Worm (Caenorhabditis elegans): ENCODE results near the gene ZC239.20.

The ZC239.20 gene

DNA sequence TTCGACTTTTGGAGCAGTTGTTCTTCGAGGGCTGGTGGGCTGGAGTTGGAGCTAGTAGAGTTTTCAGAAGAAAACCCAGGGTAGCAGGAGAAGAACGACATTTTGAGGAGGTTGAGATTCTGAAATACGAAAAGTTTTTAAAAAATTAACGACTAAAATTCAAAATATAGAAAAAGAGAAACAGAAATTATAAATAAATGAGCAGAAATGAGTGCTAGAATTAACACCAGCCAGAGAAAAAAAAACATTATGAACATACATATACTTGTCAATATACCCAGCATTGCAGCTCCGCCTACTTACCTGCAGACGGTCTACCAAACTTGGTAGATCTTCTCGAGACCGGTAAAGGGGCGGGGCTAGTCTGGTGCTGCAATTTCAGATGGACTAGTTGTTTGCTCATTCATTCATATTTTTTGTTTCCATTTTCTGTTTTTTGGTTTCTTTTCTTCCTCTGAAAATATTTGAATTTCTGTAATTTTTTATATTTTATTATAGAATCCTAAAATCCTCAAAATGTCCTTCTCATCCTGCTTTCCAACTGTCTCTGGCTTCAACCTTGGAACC is at the start of gene ZC239.20, which contains the start of gene ZC239.21:
TSS of gene ZC239.20 (minus strand) at position 101 of the 567 bp plus-strand sequence.
TSS of gene ZC239.21 (plus strand) at position 517 of the 567 bp plus-strand sequence.
- TF ChIP-seq dao-5 (tag; optimal IDR thresholded peaks at IDR 0.05) (no peak), W03F9.2 (tag; optimal IDR thresholded peaks at IDR 0.05) (no peak), him-1 (tag; optimal IDR thresholded peaks at IDR 0.05) (no peak)

DNA sequence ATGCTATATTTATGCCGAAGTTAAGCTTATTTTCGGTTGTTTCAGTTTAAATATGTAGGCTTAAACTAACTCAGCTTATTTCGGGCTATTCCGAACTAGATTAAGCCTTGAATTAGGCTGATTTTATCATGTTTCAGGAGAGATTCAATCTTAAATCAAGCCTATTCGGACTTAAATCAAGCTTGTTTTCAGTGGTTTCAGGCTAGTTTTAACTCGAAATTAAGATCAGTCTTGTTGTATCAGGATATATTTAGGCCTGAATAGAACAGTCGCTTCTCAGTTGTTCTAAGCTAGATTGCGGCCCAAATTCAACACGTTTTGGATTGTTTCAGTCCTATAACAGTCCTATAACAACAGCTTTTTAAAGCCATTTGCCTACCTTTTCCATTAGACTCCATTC is 45.5 kb upstream of the ZC239.20 start:
- TF ChIP-seq him-1 (tag; optimal IDR thresholded peaks at IDR 0.05) (no peak), dao-5 (tag; optimal IDR thresholded peaks at IDR 0.05) (no peak), W03F9.2 (tag; optimal IDR thresholded peaks at IDR 0.05) (no peak)

DNA sequence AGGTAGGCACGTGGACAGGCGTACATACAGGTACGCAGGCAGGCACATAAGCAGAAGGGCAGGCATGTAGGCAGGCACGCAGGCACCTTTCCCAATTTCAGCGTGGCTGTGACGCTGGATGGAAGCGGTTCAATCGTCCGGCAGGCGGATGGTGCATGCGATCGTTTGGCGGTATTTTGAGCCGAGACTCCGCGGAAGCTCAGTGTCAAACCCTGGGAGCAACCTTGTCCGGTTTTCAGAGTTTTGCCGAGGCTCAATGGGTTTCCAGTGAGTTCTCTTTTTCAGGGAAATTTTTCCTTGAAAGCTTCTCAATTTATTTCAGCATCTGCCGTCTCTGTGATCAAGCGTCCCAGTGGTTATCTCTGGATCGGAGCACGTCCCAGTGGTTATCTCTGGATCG is 43.9 kb upstream of the ZC239.20 start:
- TF ChIP-seq dao-5 (tag; optimal IDR thresholded peaks at IDR 0.05) (no peak), him-1 (tag; optimal IDR thresholded peaks at IDR 0.05) (no peak), W03F9.2 (tag; optimal IDR thresholded peaks at IDR 0.05) (no peak)

DNA sequence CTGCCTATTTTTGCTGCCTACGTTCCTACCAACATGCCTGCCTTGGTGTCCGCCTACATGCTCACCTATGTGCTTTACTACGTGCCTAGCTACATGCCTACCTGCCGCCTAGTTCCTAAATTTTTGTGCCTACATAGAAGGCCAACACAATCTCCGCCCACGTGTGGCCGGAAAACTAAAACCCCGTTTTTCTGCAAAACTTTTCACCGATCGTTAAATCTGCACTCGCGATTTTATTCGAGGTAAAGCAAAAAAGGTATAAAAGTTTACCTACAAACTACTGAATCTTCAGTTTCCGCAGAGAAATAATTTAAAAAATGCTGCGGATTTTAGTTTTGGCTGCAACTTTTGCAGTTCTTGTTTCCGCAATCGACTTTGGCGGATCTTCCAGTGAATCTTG is 43.1 kb upstream of the ZC239.20 start, which contains the start of gene clec-124:
TSS of gene clec-124 (plus strand) at position 301 of the 400 bp plus-strand sequence.
- TF ChIP-seq W03F9.2 (tag; optimal IDR thresholded peaks at IDR 0.05) (no peak), him-1 (tag; optimal IDR thresholded peaks at IDR 0.05) (no peak), dao-5 (tag; optimal IDR thresholded peaks at IDR 0.05) (no peak)

DNA sequence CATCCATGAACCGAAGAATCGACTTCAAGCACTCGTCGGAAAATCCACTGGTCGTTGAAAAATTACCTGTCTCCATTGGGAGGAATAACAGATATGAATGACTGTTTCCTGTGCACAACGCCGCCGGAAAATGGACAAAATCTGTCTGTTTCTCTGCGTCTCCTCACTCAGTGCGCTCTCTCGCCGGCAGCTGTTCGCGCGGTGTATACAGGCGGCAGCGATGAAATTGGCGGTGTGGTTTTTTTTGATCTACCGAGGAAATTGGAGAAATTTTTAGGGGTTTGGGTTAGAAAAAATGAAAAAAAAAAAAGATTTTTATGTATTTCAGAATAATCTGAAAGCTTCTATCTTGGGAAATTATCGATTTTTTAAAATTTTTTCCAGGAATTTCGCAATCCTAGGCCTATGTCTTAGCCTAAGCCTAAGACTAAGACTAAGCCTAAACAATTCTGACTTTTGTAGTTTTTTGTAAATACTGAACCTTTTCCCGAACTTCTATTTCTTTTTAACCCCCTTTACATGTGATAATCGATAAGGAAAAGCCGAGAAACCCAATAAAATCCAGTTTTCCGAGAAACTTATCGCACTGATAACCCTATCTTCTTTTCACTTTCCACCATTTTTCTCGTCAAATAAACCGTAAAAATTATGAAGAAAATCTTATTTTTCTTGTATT is 41.9 kb upstream of the ZC239.20 start, which contains the start of the genes fbxc-50 and C17F4.2:
TSS of gene fbxc-50 (minus strand) at position 81 of the 676 bp plus-strand sequence.
TSS of gene C17F4.2 (plus strand) at position 626 of the 676 bp plus-strand sequence.
- TF ChIP-seq dao-5 (tag; optimal IDR thresholded peaks at IDR 0.05) (no peak), him-1 (tag; optimal IDR thresholded peaks at IDR 0.05) (no peak), W03F9.2 (tag; optimal IDR thresholded peaks at IDR 0.05) (no peak)

DNA sequence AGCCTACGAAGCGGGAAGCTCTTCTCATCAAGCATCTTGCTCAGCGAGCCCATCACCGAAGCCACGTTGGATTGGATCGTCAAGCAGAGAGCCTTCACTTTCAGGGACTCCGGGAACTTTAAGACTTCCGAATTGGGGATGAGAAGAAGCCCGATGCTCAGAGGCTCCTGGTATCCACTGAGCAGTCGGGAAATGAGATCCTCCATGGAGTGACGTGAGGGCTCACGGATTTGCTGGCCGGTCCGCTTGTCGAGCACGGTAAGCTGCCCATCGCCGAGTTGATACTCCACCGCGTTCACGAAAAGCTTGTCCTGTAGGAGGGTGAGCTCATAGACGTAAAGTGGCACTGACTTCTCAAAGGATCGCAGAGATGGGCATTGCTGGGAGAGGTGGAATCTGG is 41.2 kb upstream of the ZC239.20 start:
- TF ChIP-seq W03F9.2 (tag; optimal IDR thresholded peaks at IDR 0.05) (no peak), him-1 (tag; optimal IDR thresholded peaks at IDR 0.05) (no peak), dao-5 (tag; optimal IDR thresholded peaks at IDR 0.05) (no peak)

DNA sequence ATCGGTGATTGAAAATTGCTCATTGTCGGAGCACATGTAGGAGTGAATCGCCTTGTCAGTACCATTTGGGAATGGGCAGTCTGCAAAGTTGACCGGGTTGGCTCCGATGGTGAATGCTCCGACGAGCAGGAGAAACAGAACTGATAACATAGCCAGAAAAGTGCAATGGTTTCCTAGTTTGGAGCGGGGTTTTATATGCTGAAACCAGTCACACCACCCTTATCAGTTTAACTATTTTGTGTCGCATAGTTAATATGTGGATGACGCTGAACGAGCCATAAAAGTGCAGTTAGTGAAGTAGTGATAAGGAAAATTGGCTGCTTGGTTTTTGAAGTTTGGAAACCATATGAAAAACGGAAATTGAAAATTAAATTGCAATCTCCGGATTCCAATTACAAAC is 39.5 kb upstream of the ZC239.20 start, which contains the start of gene C17F4.7:
TSS of gene C17F4.7 (minus strand) at position 180 of the 400 bp plus-strand sequence.
- no peak for TF ChIP-seq W03F9.2 (tag; optimal IDR thresholded peaks at IDR 0.05)
- no peak for TF ChIP-seq him-1 (tag; optimal IDR thresholded peaks at IDR 0.05)
- no peak for TF ChIP-seq dao-5 (tag; optimal IDR thresholded peaks at IDR 0.05)

DNA sequence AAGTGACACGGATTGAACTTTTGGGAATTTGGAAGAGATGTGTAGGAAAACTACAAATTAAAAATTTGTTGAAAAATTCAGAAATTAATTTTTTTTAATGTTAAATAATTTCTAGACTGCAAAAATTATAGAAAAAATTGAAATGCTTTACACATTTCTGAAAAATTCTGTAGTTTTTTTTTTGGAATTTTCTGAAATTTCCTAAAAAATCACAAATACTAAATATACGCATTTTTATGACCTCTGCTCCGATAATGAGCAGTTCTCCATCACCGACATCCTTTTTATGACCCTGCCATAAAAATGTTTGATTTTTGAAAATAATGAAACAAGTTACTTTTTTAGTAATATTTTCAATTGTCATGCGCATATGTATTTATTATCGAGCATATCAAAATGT is 38.4 kb upstream of the ZC239.20 start:
- TF ChIP-seq W03F9.2 (tag; optimal IDR thresholded peaks at IDR 0.05) (no peak), dao-5 (tag; optimal IDR thresholded peaks at IDR 0.05) (no peak), him-1 (tag; optimal IDR thresholded peaks at IDR 0.05) (no peak)

DNA sequence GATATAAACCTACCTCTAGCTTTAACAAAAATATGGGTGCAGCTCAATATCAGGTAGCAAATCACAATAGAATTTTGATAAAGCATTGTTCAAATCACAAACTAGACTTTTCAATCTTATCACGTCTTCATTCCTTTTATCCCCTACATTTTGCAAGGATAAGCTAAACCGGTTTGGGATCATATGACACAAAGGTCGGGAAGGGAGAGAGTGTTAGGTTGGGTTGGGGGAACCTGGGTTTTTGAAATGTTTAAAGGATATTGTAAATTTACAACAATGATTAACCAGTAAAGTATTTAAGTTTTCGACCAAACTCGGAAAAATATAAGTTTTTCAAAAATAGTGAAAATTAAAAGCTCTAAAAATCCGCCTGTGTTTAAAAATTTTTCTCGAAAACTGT is 37.7 kb upstream of the ZC239.20 start, which contains the start of gene C17F4.12:
TSS of gene C17F4.12 (minus strand) at position 101 of the 400 bp plus-strand sequence.
- TF ChIP-seq dao-5 (tag; optimal IDR thresholded peaks at IDR 0.05) (no peak), him-1 (tag; optimal IDR thresholded peaks at IDR 0.05) (no peak), W03F9.2 (tag; optimal IDR thresholded peaks at IDR 0.05) (no peak)

DNA sequence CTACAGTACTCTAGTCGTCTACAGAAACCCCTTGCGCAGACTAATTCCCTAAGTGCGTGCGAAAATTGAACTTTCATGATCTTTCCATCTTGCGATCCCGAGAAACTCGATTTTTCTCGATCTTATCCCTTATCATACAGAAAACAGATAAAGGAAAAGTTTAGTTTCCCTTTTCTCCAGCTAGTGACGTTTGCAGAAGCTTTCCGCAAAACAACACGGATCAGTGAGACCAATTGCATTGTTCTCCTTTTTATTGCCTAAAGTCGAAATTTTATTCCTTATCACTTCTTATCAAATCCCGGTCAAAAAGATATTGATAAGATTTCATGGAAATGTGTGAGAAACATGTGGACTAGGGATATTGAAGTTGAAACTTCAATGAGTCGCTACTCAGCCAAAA is 35.5 kb upstream of the ZC239.20 start:
- TF ChIP-seq him-1 (tag; optimal IDR thresholded peaks at IDR 0.05) (no peak), W03F9.2 (tag; optimal IDR thresholded peaks at IDR 0.05) (no peak), dao-5 (tag; optimal IDR thresholded peaks at IDR 0.05) (no peak)

DNA sequence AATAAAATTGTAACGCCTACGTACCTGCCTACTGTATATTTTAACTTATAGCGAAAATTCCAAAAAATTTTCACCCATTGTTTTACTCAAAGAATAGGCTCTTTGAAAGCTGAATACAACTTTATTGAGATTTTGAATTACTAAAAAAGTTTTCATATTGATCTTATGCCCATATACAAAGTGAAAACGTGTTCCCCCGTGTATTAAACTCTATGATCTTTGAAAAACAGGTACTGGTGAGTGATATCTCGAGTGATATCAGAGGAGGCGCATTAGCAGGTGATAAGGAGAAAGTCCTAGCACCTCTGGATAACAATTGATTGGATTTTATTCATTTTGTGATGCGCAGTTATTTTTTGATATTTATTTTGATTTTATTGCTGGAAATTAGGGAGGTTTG is 33.9 kb upstream of the ZC239.20 start, which contains the start of gene C17F4.3:
TSS of gene C17F4.3 (plus strand) at position 301 of the 400 bp plus-strand sequence.
- no peak for TF ChIP-seq dao-5 (tag; optimal IDR thresholded peaks at IDR 0.05)
- TF ChIP-seq him-1 (tag; optimal IDR thresholded peaks at IDR 0.05): no peak
- TF ChIP-seq W03F9.2 (tag; optimal IDR thresholded peaks at IDR 0.05): no peak

DNA sequence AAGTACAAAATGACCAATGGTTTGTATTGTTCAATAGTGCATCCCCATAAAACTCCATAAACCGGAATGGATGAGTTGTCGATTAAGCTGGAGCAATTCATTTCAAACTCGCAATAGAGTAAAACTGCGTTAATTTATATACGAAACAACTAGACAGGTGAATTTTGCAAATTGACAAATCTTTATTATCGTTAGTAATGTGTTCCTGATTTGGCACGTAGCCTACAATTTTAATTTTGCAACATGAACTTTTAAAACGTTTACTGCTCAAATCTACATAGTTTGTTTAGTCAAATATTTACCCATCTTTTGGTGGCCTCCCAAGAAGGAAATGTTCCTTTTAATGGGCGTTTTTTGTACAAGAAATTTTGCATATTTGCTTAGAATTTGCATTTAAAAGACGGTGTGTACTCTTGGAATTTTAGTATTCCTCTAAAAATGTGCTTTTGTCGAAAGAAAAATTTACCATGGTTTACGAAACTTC is 30.8 kb upstream of the ZC239.20 start, which contains the start of the genes srz-67 and C17F4.11:
TSS of gene srz-67 (minus strand) at position 101 of the 484 bp plus-strand sequence.
TSS of gene C17F4.11 (plus strand) at position 434 of the 484 bp plus-strand sequence.
- TF ChIP-seq dao-5 (tag; optimal IDR thresholded peaks at IDR 0.05) (no peak), W03F9.2 (tag; optimal IDR thresholded peaks at IDR 0.05) (no peak), him-1 (tag; optimal IDR thresholded peaks at IDR 0.05) (no peak)

DNA sequence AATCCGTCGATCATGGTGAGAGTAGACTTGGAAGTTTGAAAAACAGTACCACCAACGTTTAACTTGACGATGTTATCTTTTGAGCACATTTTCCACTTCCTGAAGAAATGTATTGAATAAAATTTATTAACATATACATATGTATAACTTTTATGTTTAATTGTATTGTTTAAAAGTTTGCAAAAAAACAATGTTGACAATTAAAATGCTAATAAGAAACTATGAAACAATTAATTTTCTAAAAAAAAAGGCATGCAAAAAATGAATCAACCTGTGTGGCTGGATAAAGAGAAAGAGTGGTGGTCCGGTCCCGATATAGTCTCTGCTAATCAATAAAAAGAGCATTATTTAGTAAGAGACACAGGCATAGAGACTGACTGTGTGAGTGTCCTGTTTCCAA is 28.4 kb upstream of the ZC239.20 start, which contains the start of gene C17F4.8:
TSS of gene C17F4.8 (minus strand) at position 101 of the 400 bp plus-strand sequence.
- TF ChIP-seq W03F9.2 (tag; optimal IDR thresholded peaks at IDR 0.05) (no peak), dao-5 (tag; optimal IDR thresholded peaks at IDR 0.05) (no peak), him-1 (tag; optimal IDR thresholded peaks at IDR 0.05) (no peak)

DNA sequence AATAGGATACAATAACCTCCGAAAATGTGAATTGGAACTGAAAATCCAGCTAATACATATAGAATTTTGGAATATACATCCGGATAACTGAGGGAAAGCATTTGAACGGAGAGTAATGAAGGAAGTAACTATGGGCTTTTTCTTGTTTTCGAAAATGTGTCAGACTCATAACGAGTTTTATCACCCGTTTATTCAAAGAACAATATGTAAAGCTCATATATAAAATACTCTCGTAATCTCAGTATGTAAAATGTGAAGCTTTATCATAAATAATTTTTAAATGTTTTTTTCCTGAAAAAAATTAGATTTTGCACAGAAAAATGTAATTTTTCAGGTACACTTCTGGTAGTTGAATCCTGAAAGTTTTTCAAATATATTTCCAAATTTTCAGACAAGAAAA is 24.1 kb upstream of the ZC239.20 start, which contains the start of gene srh-297:
TSS of gene srh-297 (minus strand) at position 101 of the 400 bp plus-strand sequence.
- TF ChIP-seq W03F9.2 (tag; optimal IDR thresholded peaks at IDR 0.05) (no peak), him-1 (tag; optimal IDR thresholded peaks at IDR 0.05) (no peak), dao-5 (tag; optimal IDR thresholded peaks at IDR 0.05) (no peak)
